Worm (Caenorhabditis elegans) whole organism, mixed stage, embryonic: ENCODE data around the gene clec-196.

Experiments used
- M03D4.4 ChIP-seq: sonication (generic microtip); optimal IDR thresholded peaks from 2 replicates; lab custom pipeline; 2017; ENCODE audit warnings: mild to moderate bottlenecking, missing genetic modification characterization, missing compliant biosample characterization
- bed-3 ChIP-seq: fragments of 200-800 bp; sonication (Bioruptor generic); optimal IDR thresholded peaks from 3 replicates; lab custom pipeline; 2018; ENCODE audit warnings: mild to moderate bottlenecking, missing genetic modification characterization, moderate library complexity, missing compliant biosample characterization
- blmp-1 ChIP-seq: fragments of 150-350 bp; optimal IDR thresholded peaks from 2 replicates; lab custom pipeline; 2014; ENCODE audit warnings: missing biosample characterization, missing genetic modification characterization
- ceh-39 ChIP-seq: fragments of 150-350 bp; optimal IDR thresholded peaks from 2 replicates; lab custom pipeline; 2014; ENCODE audit warnings: missing biosample characterization, missing genetic modification characterization
- ceh-43 ChIP-seq: fragments of 200-800 bp; sonication (Bioruptor generic); optimal IDR thresholded peaks from 2 replicates; lab custom pipeline; 2018; ENCODE audit warnings: mild to moderate bottlenecking, missing genetic modification characterization, moderate library complexity, missing compliant biosample characterization
- ceh-83 ChIP-seq: fragments of 200-800 bp; sonication (Bioruptor generic); optimal IDR thresholded peaks from 2 replicates; lab custom pipeline; 2018; ENCODE audit warnings: mild to moderate bottlenecking, missing genetic modification characterization, missing compliant biosample characterization
- ces-1 ChIP-seq: fragments of 150-350 bp; optimal IDR thresholded peaks from 2 replicates; lab custom pipeline; 2014; ENCODE audit warnings: missing biosample characterization, missing genetic modification reagents, missing genetic modification characterization
- cnd-1 ChIP-seq: fragments of 200-800 bp; sonication (Bioruptor generic); optimal IDR thresholded peaks from 2 replicates; lab custom pipeline; 2018; ENCODE audit warnings: mild to moderate bottlenecking, missing genetic modification characterization, missing compliant biosample characterization
- drap-1 ChIP-seq: fragments of 200-800 bp; sonication (Bioruptor generic); optimal IDR thresholded peaks from 3 replicates; lab custom pipeline; 2018; ENCODE audit warnings: mild to moderate bottlenecking, missing genetic modification characterization, missing compliant biosample characterization
- elt-3 ChIP-seq: fragments of 150-350 bp; optimal IDR thresholded peaks from 2 replicates; lab custom pipeline; 2014; ENCODE audit warnings: missing biosample characterization, missing genetic modification characterization
- flh-1 ChIP-seq: fragments of 200-800 bp; sonication (Bioruptor generic); optimal IDR thresholded peaks from 2 replicates; lab custom pipeline; 2018; ENCODE audit warnings: mild to moderate bottlenecking, missing genetic modification characterization, moderate library complexity, missing compliant biosample characterization
- ham-2 ChIP-seq: fragments of 200-800 bp; sonication (Bioruptor generic); optimal IDR thresholded peaks from 2 replicates; lab custom pipeline; 2018; ENCODE audit warnings: mild to moderate bottlenecking, missing genetic modification characterization, missing compliant biosample characterization
- hlh-1 ChIP-seq: fragments of 150-350 bp; optimal IDR thresholded peaks from 2 replicates; lab custom pipeline; 2014; ENCODE audit warnings: missing biosample characterization, missing genetic modification reagents, missing genetic modification characterization
- lin-13 ChIP-seq: fragments of 150-350 bp; optimal IDR thresholded peaks from 2 replicates; lab custom pipeline; 2014; ENCODE audit warnings: missing biosample characterization, missing genetic modification characterization
- lin-32 ChIP-seq: fragments of 200-800 bp; sonication (Bioruptor generic); optimal IDR thresholded peaks from 2 replicates; lab custom pipeline; 2018; ENCODE audit warnings: mild to moderate bottlenecking, missing genetic modification characterization, missing compliant biosample characterization
- lsy-2 ChIP-seq: fragments of 150-350 bp; optimal IDR thresholded peaks from 2 replicates; lab custom pipeline; 2014; ENCODE audit warnings: missing biosample characterization, missing genetic modification characterization
- mab-5 ChIP-seq: fragments of 150-350 bp; optimal IDR thresholded peaks from 2 replicates; lab custom pipeline; 2014; ENCODE audit warnings: missing biosample characterization, missing genetic modification characterization
- mep-1 ChIP-seq: fragments of 150-350 bp; optimal IDR thresholded peaks from 2 replicates; lab custom pipeline; 2017; ENCODE audit warnings: missing biosample characterization, missing genetic modification reagents, missing genetic modification characterization, inconsistent platforms
- nhr-12 ChIP-seq: fragments of 150-350 bp; optimal IDR thresholded peaks from 2 replicates; lab custom pipeline; 2014; ENCODE audit warnings: missing biosample characterization, missing genetic modification characterization
- nhr-2 ChIP-seq: fragments of 150-350 bp; optimal IDR thresholded peaks from 2 replicates; lab custom pipeline; 2014; ENCODE audit warnings: missing biosample characterization, missing genetic modification characterization
- nhr-237 ChIP-seq: fragments of 150-350 bp; optimal IDR thresholded peaks from 2 replicates; lab custom pipeline; 2014; ENCODE audit warnings: missing biosample characterization, missing genetic modification characterization
- nhr-76 ChIP-seq: sonication (generic microtip); optimal IDR thresholded peaks from 2 replicates; lab custom pipeline; 2017; ENCODE audit warnings: missing biosample characterization, missing genetic modification characterization
- pha-4 ChIP-seq: fragments of 150-350 bp; optimal IDR thresholded peaks from 2 replicates; lab custom pipeline; 2018; ENCODE audit warnings: missing biosample characterization, missing genetic modification reagents, missing genetic modification characterization
- sem-2 ChIP-seq: fragments of 200-800 bp; sonication (Bioruptor generic); optimal IDR thresholded peaks from 2 replicates; lab custom pipeline; 2018; ENCODE audit warnings: mild to moderate bottlenecking, missing genetic modification characterization, missing compliant biosample characterization
- snpc-4 ChIP-seq: fragments of 150-350 bp; optimal IDR thresholded peaks from 2 replicates; lab custom pipeline; 2014; ENCODE audit warnings: missing biosample characterization, missing genetic modification characterization
- sptf-1 ChIP-seq: sonication (generic microtip); optimal IDR thresholded peaks from 2 replicates; lab custom pipeline; 2017; ENCODE audit warnings: mild to moderate bottlenecking, missing genetic modification characterization, moderate library complexity, missing compliant biosample characterization
- tbx-8 ChIP-seq: fragments of 200-800 bp; sonication (Bioruptor generic); optimal IDR thresholded peaks from 2 replicates; lab custom pipeline; 2018; ENCODE audit warnings: mild to moderate bottlenecking, missing genetic modification characterization, moderate library complexity, missing compliant biosample characterization
- unc-120 ChIP-seq: sonication (generic microtip); optimal IDR thresholded peaks from 2 replicates; lab custom pipeline; 2017; ENCODE audit warnings: missing genetic modification characterization, missing compliant biosample characterization; ENCODE audit not compliant: poor library complexity, severe bottlenecking
- unc-39 ChIP-seq: fragments of 150-350 bp; optimal IDR thresholded peaks from 2 replicates; lab custom pipeline; 2014; ENCODE audit warnings: missing biosample characterization, missing genetic modification characterization
- zip-8 ChIP-seq: fragments of 150-350 bp; optimal IDR thresholded peaks from 2 replicates; lab custom pipeline; 2014; ENCODE audit warnings: missing biosample characterization, missing genetic modification characterization
- ztf-11 ChIP-seq: fragments of 150-350 bp; optimal IDR thresholded peaks from 2 replicates; lab custom pipeline; 2014; ENCODE audit warnings: missing biosample characterization, missing genetic modification characterization

The clec-196 gene

DNA sequence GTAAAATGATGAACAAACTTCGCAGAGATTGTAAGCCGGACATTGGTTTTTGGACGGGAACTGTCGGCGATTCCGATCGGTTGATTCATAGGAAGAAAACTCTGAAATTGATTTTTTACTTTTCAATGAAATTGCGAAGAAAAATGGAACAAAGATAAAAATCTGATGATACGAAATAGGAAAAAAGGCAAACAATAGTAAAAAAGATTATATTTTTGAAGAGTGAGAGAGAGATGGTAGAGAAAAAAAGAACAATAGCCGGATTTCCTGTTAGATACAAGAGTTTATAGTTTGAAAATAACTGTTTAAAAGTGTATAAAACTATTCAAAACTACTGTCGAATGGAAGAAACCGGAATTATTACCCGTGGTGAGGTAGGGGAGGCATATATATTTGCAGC, 7.3 kb downstream of the clec-196 start, which contains the start of gene nra-1:
Gene nra-1, minus strand, starts transcription at position 101 of the 400 bp plus-strand sequence.
- TF ChIP-seq unc-120 (tag; lab: Kevin White, UChicago) (no peak), ham-2 (GFP tag; lab: Kevin White, UChicago) (no peak), unc-39 (tag; lab: Kevin White, UChicago) (no peak), pha-4 (no peak), ceh-39 (tag; lab: Kevin White, UChicago) (no peak), lin-32 (no peak), sem-2 (GFP tag; lab: Kevin White, UChicago) (no peak), nhr-76 (tag; lab: Kevin White, UChicago) (no peak), hlh-1 (no peak), nhr-12 (tag; lab: Kevin White, UChicago) (no peak), lsy-2 (tag; lab: Kevin White, UChicago) (no peak), ztf-11 (tag; lab: Kevin White, UChicago) (no peak), ceh-83 (GFP tag; lab: Kevin White, UChicago) (no peak), lin-13 (tag; lab: Kevin White, UChicago) (no peak), mep-1 (tag; lab: Kevin White, UChicago) (no peak), elt-3 (tag; lab: Kevin White, UChicago) (no peak), ces-1 (no peak), nhr-2 (tag; lab: Kevin White, UChicago) (no peak)

DNA sequence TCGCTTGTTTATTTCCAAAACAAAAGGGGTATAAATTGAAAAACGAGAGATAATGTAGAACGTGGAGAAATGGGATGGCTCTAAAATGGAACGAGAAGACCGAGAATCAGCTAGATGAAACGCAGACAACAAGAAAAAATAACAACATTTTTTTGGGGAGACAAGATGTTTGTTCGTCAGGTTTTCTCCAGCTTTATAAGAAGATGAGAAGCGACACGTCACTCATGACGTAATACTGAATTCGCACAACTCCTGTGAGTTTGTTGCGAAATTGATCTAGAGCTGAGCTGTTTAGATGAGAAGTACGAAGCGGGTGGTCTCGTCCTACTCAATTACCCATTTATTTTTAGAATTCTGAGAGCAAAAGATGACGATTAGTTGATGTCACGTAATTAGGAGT, 8.5 kb downstream of the clec-196 start:
- TF ChIP-seq ztf-11 (tag; lab: Kevin White, UChicago) (no peak), nhr-12 (tag; lab: Kevin White, UChicago) (no peak), zip-8 (tag; lab: Kevin White, UChicago) (peak; percentile 10)

ce11 chrIV:17287908-17288675, 11.3 kb downstream of the clec-196 start, which contains the start of gene zipt-7.1:
TSS of gene zipt-7.1 (minus strand) at chrIV:17288139.
- TF ChIP-seq blmp-1 (tag; lab: Kevin White, UChicago) (no peak), elt-3 (tag; lab: Kevin White, UChicago) (no peak), lin-13 (tag; lab: Kevin White, UChicago) (no peak), drap-1 (GFP tag; lab: Kevin White, UChicago) (no peak), ham-2 (GFP tag; lab: Kevin White, UChicago) (no peak), nhr-12 (tag; lab: Kevin White, UChicago) (no peak), bed-3 (no peak), sptf-1 (no peak)

DNA sequence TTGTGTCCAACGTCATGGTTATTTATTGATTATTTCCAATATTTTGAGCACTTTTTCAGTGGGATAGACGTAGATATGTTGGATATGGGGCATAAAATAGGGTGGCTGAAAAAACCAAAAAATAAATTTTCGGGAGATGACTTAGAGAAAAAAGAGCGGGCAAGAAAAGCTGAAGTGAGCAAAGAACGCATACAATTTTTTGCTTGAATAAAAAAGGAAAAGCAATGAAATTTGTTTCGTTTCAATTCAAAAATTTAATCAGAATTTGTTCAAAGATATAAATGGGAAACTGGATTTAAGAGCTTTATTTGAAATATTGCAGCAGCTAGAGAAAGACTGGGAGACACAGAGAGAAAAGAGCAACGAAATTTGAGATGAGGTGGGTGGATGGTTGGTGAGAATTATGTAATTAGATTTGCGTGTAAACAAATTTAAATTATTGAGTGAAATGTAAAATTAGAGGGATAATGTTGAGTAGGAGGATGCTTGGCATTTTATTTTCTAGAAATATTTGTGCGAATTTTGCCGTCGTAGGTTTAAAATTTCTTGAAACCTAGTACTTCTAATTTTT, 15.0 kb downstream of the clec-196 start, which contains the start of the genes T28F3.11 and slc-17.4:
Gene T28F3.11, minus strand, starts transcription at position 51 of the 571 bp plus-strand sequence.
Gene slc-17.4, minus strand, starts transcription at position 105 of the 571 bp plus-strand sequence.
- TF ChIP-seq ces-1 (peak; percentile 64), mab-5 (tag; lab: Kevin White, UChicago) (no peak)

ce11 chrIV:17292350-17292749, 15.6 kb downstream of the clec-196 start:
- TF ChIP-seq ceh-39 (tag; lab: Kevin White, UChicago) = no peak
- no peak for TF ChIP-seq cnd-1 (tag; lab: Kevin White, UChicago)
- no peak for TF ChIP-seq hlh-1
- no peak for TF ChIP-seq nhr-12 (tag; lab: Kevin White, UChicago)
- no peak for TF ChIP-seq zip-8 (tag; lab: Kevin White, UChicago)
- no peak for TF ChIP-seq bed-3
- TF ChIP-seq unc-39 (tag; lab: Kevin White, UChicago) = no peak
- no peak for TF ChIP-seq nhr-237 (tag; lab: Kevin White, UChicago)
- no peak for TF ChIP-seq tbx-8 (GFP tag; lab: Kevin White, UChicago)
- no peak for TF ChIP-seq flh-1 (GFP tag; lab: Kevin White, UChicago)
- no peak for TF ChIP-seq M03D4.4
- no peak for TF ChIP-seq mep-1 (tag; lab: Kevin White, UChicago)
- no peak for TF ChIP-seq ces-1
- no peak for TF ChIP-seq unc-120 (tag; lab: Kevin White, UChicago)
- TF ChIP-seq ceh-43 (GFP tag; lab: Kevin White, UChicago) = no peak
- no peak for TF ChIP-seq snpc-4 (tag; lab: Kevin White, UChicago)
